Fruit fly (Drosophila melanogaster) whole organism, pupa: ENCODE data around the gene CG31465.

ENCODE experiments used
- CG4496 ChIP-seq: fragments of 200-800 bp; sonication (Bioruptor generic); IDR thresholded peaks from 3 replicates; pipeline ENCODE4 v1.3.6; 2022; ENCODE audit warnings: missing biosample characterization, missing genetic modification characterization
- Pif1A ChIP-seq: fragments of 200-800 bp; sonication (Bioruptor generic); optimal IDR thresholded peaks from 3 replicates; lab custom pipeline; 2016; ENCODE audit warnings: missing biosample characterization, missing genetic modification characterization
- fd96Ca ChIP-seq: fragments of 200-800 bp; sonication (Bioruptor generic); IDR thresholded peaks from 3 replicates; pipeline ENCODE4 v1.3.6; 2022; ENCODE audit warnings: missing biosample characterization, missing genetic modification characterization

- TF ChIP-seq Pif1A (no peak), CG4496 (GFP tag; lab: Robert Waterston, UW) (no peak), fd96Ca (GFP tag; lab: Robert Waterston, UW) (no peak)
These were observed 48.4 kb upstream of the CG31465 start, which contains the start of gene Gr93a for dm6 chr3R:21832203-21832602.
